Worm (Caenorhabditis elegans): ENCODE data around the gene M151.3.

- no peak for TF ChIP-seq fos-1 (tag; optimal IDR thresholded peaks at IDR 0.05)
- no peak for TF ChIP-seq jun-1 (tag; optimal IDR thresholded peaks at IDR 0.05)
- TF ChIP-seq unc-39 (tag; optimal IDR thresholded peaks at IDR 0.05), result no peak
- TF ChIP-seq nhr-77 (tag; optimal IDR thresholded peaks at IDR 0.05), result no peak
- TF ChIP-seq ceh-82 (tag; optimal IDR thresholded peaks at IDR 0.05), result no peak
- no peak for TF ChIP-seq lin-15B (tag; optimal IDR thresholded peaks at IDR 0.05)
- TF ChIP-seq nhr-28 (tag; optimal IDR thresholded peaks at IDR 0.05), result no peak
- no peak for TF ChIP-seq lsy-12 (tag; optimal IDR thresholded peaks at IDR 0.05)
- TF ChIP-seq elt-1 (tag; optimal IDR thresholded peaks at IDR 0.05), result no peak
- TF ChIP-seq nhr-25 (tag; optimal IDR thresholded peaks at IDR 0.05), result no peak
- no peak for TF ChIP-seq elt-3 (tag; optimal IDR thresholded peaks at IDR 0.05)
- no peak for TF ChIP-seq nfya-1 (tag; optimal IDR thresholded peaks at IDR 0.05; ENCODE audit: insufficient read depth)
- no peak for TF ChIP-seq nhr-12 (tag; optimal IDR thresholded peaks at IDR 0.05)
- no peak for TF ChIP-seq ZK546.5 (tag; optimal IDR thresholded peaks at IDR 0.05)
These were observed 5.0 kb upstream of the M151.3 start, which contains the start of gene M151.7 for ce11 chrII:3622014-3622413.

Measured in whole organism, L3 larva.